Worm (Caenorhabditis elegans): ENCODE data around the gene Y48E1B.17.

ce11 chrII:13494762-13495161, 46.1 kb downstream of the Y48E1B.17 start:
- TF ChIP-seq ama-1 (optimal IDR thresholded peaks at IDR 0.05) = no peak
- peak; percentile 71 for TF ChIP-seq mes-2 (tag; optimal IDR thresholded peaks at IDR 0.05; ENCODE audit: poor library complexity, severe bottlenecking)
- TF ChIP-seq daf-12 (tag; optimal IDR thresholded peaks at IDR 0.05) = no peak
- peak; percentile 26 for TF ChIP-seq nhr-28 (tag; optimal IDR thresholded peaks at IDR 0.05)
- TF ChIP-seq unc-62 (GFP tag; optimal IDR thresholded peaks at IDR 0.05 in 1 of 2) = no peak
- TF ChIP-seq unc-62 (tag; optimal IDR thresholded peaks at IDR 0.05) = no peak
- TF ChIP-seq nhr-77 (tag; optimal IDR thresholded peaks at IDR 0.05) = peak; percentile 46

Data from whole organism, L4 larva.